Worm (Caenorhabditis elegans) whole organism, L4 larva: Measurements from ENCODE around the gene rml-3.

Source experiments
- D1046.2 ChIP-seq: fragments of 200-800 bp; sonication (Bioruptor generic); IDR thresholded peaks from 2 replicates; pipeline ENCODE4 v1.3.6; 2022; ENCODE audit warnings: missing genetic modification characterization, missing compliant biosample characterization
- Y105C5A.15 ChIP-seq: fragments of 200-800 bp; sonication (Bioruptor generic); IDR thresholded peaks from 2 replicates; pipeline ENCODE4 v1.3.6; 2022; ENCODE audit warnings: missing genetic modification characterization, missing compliant biosample characterization
- aly-2 ChIP-seq: sonication (generic microtip); optimal IDR thresholded peaks from 2 replicates; lab custom pipeline; 2018; ENCODE audit warnings: missing biosample characterization, missing genetic modification characterization
- ceh-20 ChIP-seq: fragments of 200-800 bp; sonication (Bioruptor generic); IDR thresholded peaks from 2 replicates; pipeline ENCODE4 v1.3.6; 2022; ENCODE audit warnings: missing genetic modification reagents, missing genetic modification characterization, missing compliant biosample characterization
- ceh-82 ChIP-seq: sonication (generic microtip); optimal IDR thresholded peaks from 2 replicates; lab custom pipeline; 2017; ENCODE audit warnings: missing biosample characterization, missing genetic modification characterization
- ces-1 ChIP-seq: fragments of 150-350 bp; sonication (generic microtip); optimal IDR thresholded peaks from 4 replicates; lab custom pipeline; 2014; ENCODE audit warnings: missing biosample characterization, missing genetic modification reagents, missing genetic modification characterization
- cey-2 ChIP-seq: sonication (generic microtip); optimal IDR thresholded peaks from 3 replicates; lab custom pipeline; 2017; ENCODE audit warnings: missing genetic modification characterization, mild to moderate bottlenecking, missing compliant biosample characterization, antibody characterized with exemption, borderline replicate concordance; ENCODE audit not compliant: insufficient read depth
- daf-19 ChIP-seq: fragments of 200-800 bp; sonication (Bioruptor generic); conservative IDR thresholded peaks from 2 replicates; pipeline ENCODE4 v1.3.6; 2022; ENCODE audit warnings: missing genetic modification characterization, missing compliant biosample characterization
- daf-8 ChIP-seq: fragments of 200-800 bp; sonication (Bioruptor generic); IDR thresholded peaks from 2 replicates; pipeline ENCODE4 v1.3.6; 2022; ENCODE audit warnings: missing genetic modification characterization, missing compliant biosample characterization
- egl-43 ChIP-seq: fragments of 200-800 bp; sonication (Bioruptor generic); IDR thresholded peaks from 2 replicates; pipeline ENCODE4 v1.3.6; 2022; ENCODE audit warnings: missing genetic modification reagents, missing genetic modification characterization, missing compliant biosample characterization
- fos-1 ChIP-seq: fragments of 150-350 bp; optimal IDR thresholded peaks from 2 replicates; lab custom pipeline; 2014; ENCODE audit warnings: missing biosample characterization, missing genetic modification characterization
- hlh-30 ChIP-seq: sonication (generic microtip); optimal IDR thresholded peaks from 2 replicates; lab custom pipeline; 2017; ENCODE audit warnings: antibody characterized with exemption, mild to moderate bottlenecking, missing genetic modification characterization, missing compliant biosample characterization; ENCODE audit not compliant: insufficient read depth
- lin-1 ChIP-seq: fragments of 200-800 bp; sonication (Bioruptor generic); IDR thresholded peaks from 2 replicates; pipeline ENCODE4 v1.3.6; 2022; ENCODE audit warnings: missing genetic modification reagents, missing genetic modification characterization, missing compliant biosample characterization
- lin-38 ChIP-seq: fragments of 200-800 bp; sonication (Bioruptor generic); IDR thresholded peaks from 2 replicates; pipeline ENCODE4 v1.3.6; 2022; ENCODE audit warnings: missing genetic modification reagents, missing genetic modification characterization, missing compliant biosample characterization
- mdt-29 ChIP-seq: fragments of 200-800 bp; sonication (Bioruptor generic); IDR thresholded peaks from 2 replicates; pipeline ENCODE4 v1.3.6; 2022; ENCODE audit warnings: missing genetic modification reagents, missing genetic modification characterization, missing compliant biosample characterization
- mxl-2 ChIP-seq: fragments of 200-800 bp; sonication (Bioruptor generic); conservative IDR thresholded peaks from 2 replicates; pipeline ENCODE4 v1.3.6; 2022; ENCODE audit warnings: missing genetic modification reagents, missing genetic modification characterization, missing compliant biosample characterization
- mxl-3 ChIP-seq: fragments of 200-800 bp; sonication (Bioruptor generic); optimal IDR thresholded peaks from 2 replicates; lab custom pipeline; 2018; ENCODE audit warnings: mild to moderate bottlenecking, missing genetic modification characterization, missing compliant biosample characterization
- nhr-11 ChIP-seq: fragments of 150-350 bp; optimal IDR thresholded peaks from 2 replicates; lab custom pipeline; 2014; ENCODE audit warnings: missing biosample characterization, missing genetic modification characterization
- nhr-111 ChIP-seq: fragments of 200-800 bp; sonication (Bioruptor generic); optimal IDR thresholded peaks from 2 replicates; lab custom pipeline; 2018; ENCODE audit warnings: mild to moderate bottlenecking, missing genetic modification characterization, missing compliant biosample characterization
- nhr-237 ChIP-seq: sonication (generic microtip); optimal IDR thresholded peaks from 2 replicates; lab custom pipeline; 2017; ENCODE audit warnings: missing biosample characterization, missing genetic modification characterization
- nhr-28 ChIP-seq: fragments of 150-350 bp; optimal IDR thresholded peaks from 2 replicates; lab custom pipeline; 2014; ENCODE audit warnings: missing biosample characterization, missing genetic modification characterization
- nhr-42 ChIP-seq: fragments of 200-800 bp; sonication (Bioruptor generic); IDR thresholded peaks from 2 replicates; pipeline ENCODE4 v1.3.6; 2022; ENCODE audit warnings: missing genetic modification characterization, missing compliant biosample characterization
- pha-4 ChIP-seq, 2 experiments: fragments of 150-350 bp in 1 of 2; fragments of 200-800 bp in 1 of 2; sonication (Bioruptor generic) in 1 of 2; IDR thresholded peaks in 1 of 2; optimal IDR thresholded peaks in 1 of 2; 2 replicates each; pipeline versions ENCODE4 v1.3.6 to Lab custom; 2014 to 2022; ENCODE audit warnings: missing genetic modification characterization in 2 of 2, missing genetic modification reagents in 2 of 2, missing biosample characterization in 1 of 2, missing compliant biosample characterization in 1 of 2
- php-3 ChIP-seq: fragments of 200-800 bp; sonication (Bioruptor generic); IDR thresholded peaks from 2 replicates; pipeline ENCODE4 v1.3.6; 2022; ENCODE audit warnings: missing genetic modification reagents, missing genetic modification characterization, missing compliant biosample characterization
- pqm-1 ChIP-seq: sonication (generic microtip); optimal IDR thresholded peaks from 2 replicates; lab custom pipeline; 2017; ENCODE audit warnings: missing biosample characterization, missing genetic modification characterization
- snpc-4 ChIP-seq: fragments of 150-350 bp; optimal IDR thresholded peaks from 2 replicates; lab custom pipeline; 2014; ENCODE audit warnings: missing biosample characterization, missing genetic modification characterization
- unc-130 ChIP-seq: sonication (generic microtip); optimal IDR thresholded peaks from 2 replicates; lab custom pipeline; 2016; ENCODE audit warnings: missing genetic modification reagents, missing genetic modification characterization, missing compliant biosample characterization
- ztf-7 ChIP-seq: fragments of 150-350 bp; optimal IDR thresholded peaks from 2 replicates; lab custom pipeline; 2014; ENCODE audit warnings: missing biosample characterization, missing genetic modification characterization

The rml-3 gene

ce11 chrX:6201542-6201941 lies 37.3 kb downstream of the rml-3 start (continued):
- TF ChIP-seq nhr-28 (tag; lab: Kevin White, UChicago) (peak; percentile 58), Y105C5A.15 (GFP tag; lab: Robert Waterston, UW) (no peak), ceh-82 (tag; lab: Kevin White, UChicago) (no peak), hlh-30 (tag; lab: Kevin White, UChicago) (peak; percentile 76), fos-1 (no peak)
- TF ChIP-seq, all 104 proteins: peak for 13

- TF ChIP-seq egl-43 (GFP tag; lab: Robert Waterston, UW) (no peak), mxl-2 (GFP tag; lab: Robert Waterston, UW) (no peak), ceh-20 (GFP tag; lab: Robert Waterston, UW) (no peak), mxl-3 (GFP tag; lab: Kevin White, UChicago) (peak; percentile 33)
Observed at ce11 chrX:6196627-6197026, 42.2 kb downstream of the rml-3 start, which contains the start of gene daf-9. Gene daf-9 (plus strand): TSS chrX:6196927.

DNA sequence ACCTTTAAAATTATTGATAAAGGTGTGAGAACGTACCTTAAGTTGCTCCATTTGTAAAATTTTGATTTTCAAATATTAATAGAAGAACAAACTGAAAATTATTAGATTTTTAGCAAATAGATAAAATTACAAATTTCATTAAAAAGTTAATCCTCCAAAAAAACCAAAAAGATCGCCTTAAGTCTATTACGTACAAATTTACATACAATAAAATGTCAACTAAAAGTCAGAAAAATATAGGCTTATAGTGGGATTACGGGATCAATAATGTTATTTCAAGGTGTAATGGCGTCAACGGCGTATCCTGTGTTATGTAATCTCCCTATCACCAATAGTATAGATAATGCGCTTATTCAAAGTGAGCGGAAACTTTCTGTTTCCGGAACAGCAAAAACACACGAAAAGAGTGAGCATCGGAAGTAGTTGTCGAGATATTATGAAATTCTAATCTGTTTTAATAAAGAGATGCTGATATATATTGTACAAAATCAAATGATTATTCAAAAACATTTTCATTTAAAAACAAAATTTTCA lies 44.6 kb downstream of the rml-3 start, which contains the start of gene ceh-54:
Gene ceh-54, minus strand, starts transcription at position 51 of the 534 bp plus-strand sequence.
- TF ChIP-seq daf-8 (GFP tag; lab: Robert Waterston, UW) (no peak), pqm-1 (tag; lab: Kevin White, UChicago) (no peak), mxl-2 (GFP tag; lab: Robert Waterston, UW) (no peak), ceh-20 (GFP tag; lab: Robert Waterston, UW) (no peak), snpc-4 (tag; lab: Kevin White, UChicago) (no peak), cey-2 (no peak), nhr-237 (tag; lab: Kevin White, UChicago) (no peak), ztf-7 (tag; lab: Kevin White, UChicago) (no peak), mdt-29 (GFP tag; lab: Robert Waterston, UW) (no peak), php-3 (no peak), nhr-42 (GFP tag; lab: Robert Waterston, UW) (no peak), egl-43 (GFP tag; lab: Robert Waterston, UW) (no peak), nhr-11 (tag; lab: Kevin White, UChicago) (no peak), Y105C5A.15 (GFP tag; lab: Robert Waterston, UW) (no peak)

- TF ChIP-seq unc-130 (GFP tag; lab: Kevin White, UChicago) = no peak
- TF ChIP-seq lin-38 (GFP tag; lab: Robert Waterston, UW) = no peak
- TF ChIP-seq ces-1 (GFP tag; lab: Kevin White, UChicago) = no peak
- no peak for TF ChIP-seq egl-43 (GFP tag; lab: Robert Waterston, UW)
- TF ChIP-seq nhr-111 (GFP tag; lab: Kevin White, UChicago) = no peak
- no peak for TF ChIP-seq pha-4 (GFP tag; IDR thresholded peaks at IDR 0.05; lab: Robert Waterston, UW)
- TF ChIP-seq pha-4 (tag; optimal IDR thresholded peaks at IDR 0.05; lab: Kevin White, UChicago) = no peak
- TF ChIP-seq lin-1 (GFP tag; lab: Robert Waterston, UW) = no peak
- TF ChIP-seq nhr-237 (tag; lab: Kevin White, UChicago) = no peak
- no peak for TF ChIP-seq aly-2 (tag; lab: Kevin White, UChicago)
- no peak for TF ChIP-seq D1046.2 (GFP tag; lab: Robert Waterston, UW)
- no peak for TF ChIP-seq mdt-29 (GFP tag; lab: Robert Waterston, UW)
- TF ChIP-seq daf-19 (GFP tag; lab: Robert Waterston, UW) = no peak
Observed at ce11 chrX:6189955-6190354, 48.9 kb downstream of the rml-3 start, which contains the start of gene T13C5.9. Gene T13C5.9 (plus strand): TSS chrX:6190255.
